Worm (Caenorhabditis elegans) whole organism, L4 larva: ENCODE data around the gene tsen-34.

ENCODE experiments used
- D1046.2 ChIP-seq: fragments of 200-800 bp; sonication (Bioruptor generic); IDR thresholded peaks from 2 replicates; pipeline ENCODE4 v1.3.6; 2022; ENCODE audit warnings: missing genetic modification characterization, missing compliant biosample characterization
- T20F7.1 ChIP-seq: fragments of 200-800 bp; sonication (Bioruptor generic); optimal IDR thresholded peaks from 2 replicates; lab custom pipeline; 2018; ENCODE audit warnings: mild to moderate bottlenecking, missing genetic modification characterization, missing compliant biosample characterization
- Y48G9A.11 ChIP-seq: fragments of 200-800 bp; sonication (Bioruptor generic); IDR thresholded peaks from 2 replicates; pipeline ENCODE4 v1.3.6; 2022; ENCODE audit warnings: missing genetic modification reagents, missing genetic modification characterization, missing compliant biosample characterization
- Y75B8A.6 ChIP-seq: fragments of 200-800 bp; sonication (Bioruptor generic); IDR thresholded peaks from 2 replicates; pipeline ENCODE4 v1.3.6; 2022; ENCODE audit warnings: missing genetic modification reagents, missing genetic modification characterization, missing compliant biosample characterization
- ZK337.2 ChIP-seq: fragments of 200-800 bp; sonication (Bioruptor generic); IDR thresholded peaks from 2 replicates; pipeline ENCODE4 v1.3.6; 2022; ENCODE audit warnings: missing genetic modification reagents, missing genetic modification characterization, missing compliant biosample characterization
- aha-1 ChIP-seq: fragments of 150-350 bp; peaks from one replicate; lab custom pipeline; 2014; ENCODE audit warnings: missing biosample characterization, missing genetic modification characterization
- ama-1 ChIP-seq: fragments of 150-350 bp; optimal IDR thresholded peaks from 2 replicates; lab custom pipeline; 2014; ENCODE audit warnings: inconsistent platforms, mixed read lengths
- arid-1 ChIP-seq: fragments of 200-800 bp; sonication (Bioruptor generic); conservative IDR thresholded peaks from 2 replicates; pipeline ENCODE4 v1.3.6; 2022; ENCODE audit warnings: missing genetic modification reagents, missing genetic modification characterization, missing compliant biosample characterization
- ceh-20 ChIP-seq: fragments of 200-800 bp; sonication (Bioruptor generic); IDR thresholded peaks from 2 replicates; pipeline ENCODE4 v1.3.6; 2022; ENCODE audit warnings: missing genetic modification reagents, missing genetic modification characterization, missing compliant biosample characterization
- ceh-28 ChIP-seq: fragments of 150-350 bp; optimal IDR thresholded peaks from 2 replicates; lab custom pipeline; 2014; ENCODE audit warnings: missing biosample characterization, missing genetic modification reagents, missing genetic modification characterization
- ceh-44 ChIP-seq: fragments of 200-800 bp; sonication (Bioruptor generic); IDR thresholded peaks from 2 replicates; pipeline ENCODE4 v1.3.6; 2022; ENCODE audit warnings: missing genetic modification reagents, missing genetic modification characterization, missing compliant biosample characterization
- daf-16 ChIP-seq, 3 experiments: sonication (generic microtip); optimal IDR thresholded peaks; 2 replicates each; lab custom pipeline; 2016 to 2017; ENCODE audit warnings: missing genetic modification characterization in 3 of 3, missing genetic modification reagents in 3 of 3, mild to moderate bottlenecking in 2 of 3, missing compliant biosample characterization in 2 of 3, missing biosample characterization in 1 of 3, moderate library complexity in 1 of 3
- daf-19 ChIP-seq: fragments of 200-800 bp; sonication (Bioruptor generic); conservative IDR thresholded peaks from 2 replicates; pipeline ENCODE4 v1.3.6; 2022; ENCODE audit warnings: missing genetic modification characterization, missing compliant biosample characterization
- dmd-6 ChIP-seq: fragments of 200-800 bp; sonication (Bioruptor generic); IDR thresholded peaks from 2 replicates; pipeline ENCODE4 v1.3.6; 2022; ENCODE audit warnings: missing genetic modification reagents, missing genetic modification characterization, missing compliant biosample characterization
- dmd-9 ChIP-seq: fragments of 200-800 bp; sonication (Bioruptor generic); IDR thresholded peaks from 2 replicates; pipeline ENCODE4 v1.3.6; 2022; ENCODE audit warnings: missing genetic modification reagents, missing genetic modification characterization, missing compliant biosample characterization
- duxl-1 ChIP-seq: sonication (generic microtip); optimal IDR thresholded peaks from 2 replicates; lab custom pipeline; 2016; ENCODE audit warnings: mild to moderate bottlenecking, missing genetic modification characterization, moderate library complexity, missing compliant biosample characterization; ENCODE audit not compliant: poor library complexity
- dve-1 ChIP-seq: sonication (generic microtip); optimal IDR thresholded peaks from 2 replicates; lab custom pipeline; 2017; ENCODE audit warnings: antibody characterized with exemption, mild to moderate bottlenecking, missing genetic modification characterization, missing compliant biosample characterization; ENCODE audit not compliant: insufficient read depth
- egl-43 ChIP-seq: fragments of 200-800 bp; sonication (Bioruptor generic); IDR thresholded peaks from 2 replicates; pipeline ENCODE4 v1.3.6; 2022; ENCODE audit warnings: missing genetic modification reagents, missing genetic modification characterization, missing compliant biosample characterization
- fos-1 ChIP-seq: fragments of 150-350 bp; optimal IDR thresholded peaks from 2 replicates; lab custom pipeline; 2014; ENCODE audit warnings: missing biosample characterization, missing genetic modification characterization
- gei-8 ChIP-seq: fragments of 200-800 bp; sonication (Bioruptor generic); optimal IDR thresholded peaks from 2 replicates; lab custom pipeline; 2018; ENCODE audit warnings: mild to moderate bottlenecking, missing genetic modification characterization, missing compliant biosample characterization
- hif-1 ChIP-seq, 2 experiments: sonication (generic microtip); optimal IDR thresholded peaks; 2 replicates each; lab custom pipeline; 2016 to 2017; ENCODE audit warnings: missing compliant biosample characterization in 2 of 2, missing genetic modification characterization in 2 of 2, missing genetic modification reagents in 2 of 2, missing genotype in 2 of 2, mild to moderate bottlenecking in 1 of 2
- hlh-11 ChIP-seq: fragments of 200-800 bp; sonication (Bioruptor generic); optimal IDR thresholded peaks from 2 replicates; lab custom pipeline; 2018; ENCODE audit warnings: mild to moderate bottlenecking, missing genetic modification characterization, missing compliant biosample characterization
- lim-7 ChIP-seq: fragments of 200-800 bp; sonication (Bioruptor generic); IDR thresholded peaks from 2 replicates; pipeline ENCODE4 v1.3.6; 2022; ENCODE audit warnings: missing genetic modification characterization, missing compliant biosample characterization
- lin-29 ChIP-seq: fragments of 200-800 bp; sonication (Bioruptor generic); IDR thresholded peaks from 2 replicates; pipeline ENCODE4 v1.3.6; 2022; ENCODE audit warnings: missing genetic modification reagents, missing genetic modification characterization, missing compliant biosample characterization
- lin-38 ChIP-seq: fragments of 200-800 bp; sonication (Bioruptor generic); IDR thresholded peaks from 2 replicates; pipeline ENCODE4 v1.3.6; 2022; ENCODE audit warnings: missing genetic modification reagents, missing genetic modification characterization, missing compliant biosample characterization
- lin-39 ChIP-seq: fragments of 150-350 bp; optimal IDR thresholded peaks from 2 replicates; lab custom pipeline; 2014; ENCODE audit warnings: missing biosample characterization, missing genetic modification reagents, missing genetic modification characterization
- lsy-2 ChIP-seq, 2 experiments: fragments of 150-350 bp in 1 of 2; sonication (generic microtip) in 1 of 2; optimal IDR thresholded peaks; 2 replicates each; lab custom pipeline; 2014 to 2017; ENCODE audit warnings: missing biosample characterization in 2 of 2, missing genetic modification characterization in 2 of 2
- madf-5 ChIP-seq, 2 experiments: fragments of 200-800 bp; sonication (Bioruptor generic); IDR thresholded peaks; 2 replicates each; pipeline ENCODE4 v1.3.6; 2022; ENCODE audit warnings: missing compliant biosample characterization in 2 of 2, missing genetic modification characterization in 2 of 2
- mdl-1 ChIP-seq, 2 experiments: fragments of 150-350 bp in 1 of 2; sonication (generic microtip) in 1 of 2; optimal IDR thresholded peaks; 2 replicates each; lab custom pipeline; 2014 to 2017; ENCODE audit warnings: missing biosample characterization in 2 of 2, missing genetic modification characterization in 2 of 2
- mdt-29 ChIP-seq: fragments of 200-800 bp; sonication (Bioruptor generic); IDR thresholded peaks from 2 replicates; pipeline ENCODE4 v1.3.6; 2022; ENCODE audit warnings: missing genetic modification reagents, missing genetic modification characterization, missing compliant biosample characterization
- mep-1 ChIP-seq: fragments of 150-350 bp; sonication (generic microtip); optimal IDR thresholded peaks from 3 replicates; lab custom pipeline; 2014; ENCODE audit warnings: missing biosample characterization, missing genetic modification characterization
- mes-2 ChIP-seq: sonication (generic microtip); optimal IDR thresholded peaks from 2 replicates; lab custom pipeline; 2016; ENCODE audit warnings: missing genotype, mild to moderate bottlenecking, missing genetic modification characterization, missing compliant biosample characterization; ENCODE audit not compliant: poor library complexity, severe bottlenecking
- mxl-2 ChIP-seq: fragments of 200-800 bp; sonication (Bioruptor generic); conservative IDR thresholded peaks from 2 replicates; pipeline ENCODE4 v1.3.6; 2022; ENCODE audit warnings: missing genetic modification reagents, missing genetic modification characterization, missing compliant biosample characterization
- nhr-10 ChIP-seq: fragments of 150-350 bp; optimal IDR thresholded peaks from 2 replicates; lab custom pipeline; 2014; ENCODE audit warnings: missing biosample characterization, missing genetic modification characterization
- nhr-102 ChIP-seq: sonication (generic microtip); optimal IDR thresholded peaks from 2 replicates; lab custom pipeline; 2016; ENCODE audit warnings: mild to moderate bottlenecking, missing genetic modification characterization, moderate library complexity, missing compliant biosample characterization
- nhr-28 ChIP-seq: fragments of 150-350 bp; optimal IDR thresholded peaks from 2 replicates; lab custom pipeline; 2014; ENCODE audit warnings: missing biosample characterization, missing genetic modification characterization
- nhr-41 ChIP-seq: fragments of 200-800 bp; sonication (Bioruptor generic); IDR thresholded peaks from 2 replicates; pipeline ENCODE4 v1.3.6; 2022; ENCODE audit warnings: missing genetic modification reagents, missing genetic modification characterization, missing compliant biosample characterization
- nhr-42 ChIP-seq: fragments of 200-800 bp; sonication (Bioruptor generic); IDR thresholded peaks from 2 replicates; pipeline ENCODE4 v1.3.6; 2022; ENCODE audit warnings: missing genetic modification characterization, missing compliant biosample characterization
- nhr-48 ChIP-seq: sonication (generic microtip); optimal IDR thresholded peaks from 2 replicates; lab custom pipeline; 2016; ENCODE audit warnings: mild to moderate bottlenecking, missing genetic modification characterization, missing compliant biosample characterization
- nhr-6 ChIP-seq: fragments of 150-350 bp; optimal IDR thresholded peaks from 2 replicates; lab custom pipeline; 2014; ENCODE audit warnings: missing biosample characterization, missing genetic modification characterization
- nhr-77 ChIP-seq: fragments of 150-350 bp; optimal IDR thresholded peaks from 2 replicates; lab custom pipeline; 2014; ENCODE audit warnings: missing biosample characterization, missing genetic modification characterization
- sdz-12 ChIP-seq: fragments of 200-800 bp; sonication (Bioruptor generic); optimal IDR thresholded peaks from 2 replicates; lab custom pipeline; 2018; ENCODE audit warnings: mild to moderate bottlenecking, missing genetic modification characterization, missing compliant biosample characterization
- set-16 ChIP-seq: fragments of 200-800 bp; sonication (Bioruptor generic); IDR thresholded peaks from 2 replicates; pipeline ENCODE4 v1.3.6; 2022; ENCODE audit warnings: missing genetic modification reagents, missing genetic modification characterization, missing compliant biosample characterization
- snpc-4 ChIP-seq: fragments of 150-350 bp; optimal IDR thresholded peaks from 2 replicates; lab custom pipeline; 2014; ENCODE audit warnings: missing biosample characterization, missing genetic modification characterization
- spr-3 ChIP-seq: fragments of 200-800 bp; sonication (Bioruptor generic); optimal IDR thresholded peaks from 2 replicates; lab custom pipeline; 2018; ENCODE audit warnings: mild to moderate bottlenecking, missing genetic modification characterization, missing compliant biosample characterization
- unc-62 ChIP-seq, 3 experiments: fragments of 150-350 bp in 1 of 3; sonication (generic microtip); optimal IDR thresholded peaks in 2 of 3; peaks in 1 of 3; 1 replicate in 1 of 3; 2 replicates in 2 of 3; lab custom pipeline; 2014 to 2017; ENCODE audit warnings: missing biosample characterization in 3 of 3, missing genetic modification characterization in 3 of 3, missing genetic modification reagents in 3 of 3, missing genotype in 1 of 3
- zag-1 ChIP-seq: fragments of 150-350 bp; optimal IDR thresholded peaks from 2 replicates; lab custom pipeline; 2014; ENCODE audit warnings: missing biosample characterization, missing genetic modification characterization
- zfp-2 ChIP-seq: sonication (generic microtip); optimal IDR thresholded peaks from 2 replicates; lab custom pipeline; 2016; ENCODE audit warnings: mild to moderate bottlenecking, missing genetic modification characterization, missing compliant biosample characterization
- zfp-3 ChIP-seq: fragments of 200-800 bp; sonication (Bioruptor generic); conservative IDR thresholded peaks from 2 replicates; pipeline ENCODE4 v1.3.6; 2022; ENCODE audit warnings: missing genetic modification reagents, missing genetic modification characterization, missing compliant biosample characterization
- zip-11 ChIP-seq: fragments of 200-800 bp; sonication (Bioruptor generic); IDR thresholded peaks from 2 replicates; pipeline ENCODE4 v1.3.6; 2022; ENCODE audit warnings: missing genetic modification characterization, missing compliant biosample characterization
- ztf-11 ChIP-seq: fragments of 150-350 bp; optimal IDR thresholded peaks from 2 replicates; lab custom pipeline; 2014; ENCODE audit warnings: missing biosample characterization, missing genetic modification characterization

Gene tsen-34

DNA sequence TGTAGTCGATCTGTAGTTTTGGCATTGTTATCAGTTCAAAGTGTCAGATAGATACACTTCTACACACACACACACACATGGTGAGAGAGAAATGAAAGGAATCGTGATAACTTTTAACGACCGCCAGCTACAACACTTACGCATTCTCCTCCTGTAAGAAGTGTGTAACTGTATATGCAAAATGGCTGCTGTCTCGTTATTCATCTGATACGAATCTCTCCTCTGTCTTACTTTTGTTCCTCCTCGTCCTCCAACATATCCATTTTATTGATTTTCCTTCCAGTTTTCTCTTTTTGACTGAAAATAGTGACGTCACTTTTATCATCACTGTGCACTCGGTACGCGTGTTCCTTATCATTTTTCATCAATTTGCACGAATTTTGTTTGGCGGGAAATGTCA, 34.5 kb downstream of the tsen-34 start:
- TF ChIP-seq sdz-12 (GFP tag; lab: Kevin White, UChicago): no peak
- TF ChIP-seq dmd-6 (GFP tag; lab: Robert Waterston, UW): peak; percentile 70
- TF ChIP-seq madf-5 (GFP tag; IDR thresholded peaks at IDR 0.05; lab: Robert Waterston, UW): no peak
- TF ChIP-seq set-16: no peak
- TF ChIP-seq ztf-11 (tag; lab: Kevin White, UChicago): no peak
- no peak for TF ChIP-seq lin-39
- TF ChIP-seq mes-2: no peak
- no peak for TF ChIP-seq fos-1 (tag; lab: Kevin White, UChicago)
- TF ChIP-seq Y75B8A.6 (GFP tag; lab: Robert Waterston, UW): no peak
- no peak for TF ChIP-seq gei-8
- TF ChIP-seq lsy-2 (tag; optimal IDR thresholded peaks at IDR 0.05; lab: Kevin White, UChicago): peak in 1 of 2 experiments; percentile 6
- no peak for TF ChIP-seq ama-1 (lab: Kevin White, UChicago)
- peak; percentile 51 for TF ChIP-seq hlh-11 (tag; lab: Kevin White, UChicago)
- TF ChIP-seq D1046.2 (GFP tag; lab: Robert Waterston, UW): no peak
- peak; percentile 0 for TF ChIP-seq mep-1 (tag; lab: Kevin White, UChicago)
- peak; percentile 46 for TF ChIP-seq dve-1
- TF ChIP-seq ceh-20 (GFP tag; lab: Robert Waterston, UW): no peak
- no peak for TF ChIP-seq mdt-29 (GFP tag; lab: Robert Waterston, UW)
- TF ChIP-seq dmd-9: no peak
- TF ChIP-seq nhr-42: no peak
- no peak for TF ChIP-seq T20F7.1 (GFP tag; lab: Kevin White, UChicago)
- no peak for TF ChIP-seq ZK337.2 (GFP tag; lab: Robert Waterston, UW)
- no peak for TF ChIP-seq lin-29 (GFP tag; lab: Robert Waterston, UW)
- TF ChIP-seq nhr-48 (tag; lab: Kevin White, UChicago): peak; percentile 78
- TF ChIP-seq arid-1 (GFP tag; lab: Robert Waterston, UW): no peak
- TF ChIP-seq spr-3 (GFP tag; lab: Kevin White, UChicago): no peak
- TF ChIP-seq zfp-3: no peak
- no peak for TF ChIP-seq ceh-44 (GFP tag; lab: Robert Waterston, UW)
- no peak for TF ChIP-seq egl-43 (GFP tag; lab: Robert Waterston, UW)
- TF ChIP-seq aha-1 (tag; lab: Kevin White, UChicago): no peak
- TF ChIP-seq nhr-10: no peak
- no peak for TF ChIP-seq mxl-2 (GFP tag; lab: Robert Waterston, UW)
- no peak for TF ChIP-seq nhr-41 (GFP tag; lab: Robert Waterston, UW)
- no peak for TF ChIP-seq lin-38
- no peak for TF ChIP-seq duxl-1
- no peak for TF ChIP-seq zip-11
- TF ChIP-seq zfp-2 (tag; lab: Kevin White, UChicago): no peak
- TF ChIP-seq hif-1 (tag; optimal IDR thresholded peaks at IDR 0.05; lab: Kevin White, UChicago): peak in 1 of 2 experiments; percentile 24
- no peak for TF ChIP-seq snpc-4 (tag; lab: Kevin White, UChicago)
- no peak for TF ChIP-seq nhr-6 (tag; lab: Kevin White, UChicago)
- no peak for TF ChIP-seq zag-1
- TF ChIP-seq nhr-102: peak; percentile 25
- TF ChIP-seq nhr-28 (tag; lab: Kevin White, UChicago): peak; percentile 100
- peak in 1 of 2 experiments; percentile 74 for TF ChIP-seq unc-62 (GFP tag; optimal IDR thresholded peaks at IDR 0.05 in 1 of 2; lab: Kevin White, UChicago)
- TF ChIP-seq unc-62 (tag; optimal IDR thresholded peaks at IDR 0.05; lab: Kevin White, UChicago): no peak
- TF ChIP-seq daf-19 (GFP tag; lab: Robert Waterston, UW): no peak
- TF ChIP-seq nhr-77 (tag; lab: Kevin White, UChicago): peak; percentile 40
- no peak for TF ChIP-seq daf-16 (GFP tag; optimal IDR thresholded peaks at IDR 0.05; lab: Kevin White, UChicago)
- peak; percentile 48 for TF ChIP-seq daf-16 (tag; optimal IDR thresholded peaks at IDR 0.05; lab: Kevin White, UChicago)
- TF ChIP-seq mdl-1 (tag; optimal IDR thresholded peaks at IDR 0.05; lab: Kevin White, UChicago): peak in 1 of 2 experiments; percentile 61
- TF ChIP-seq Y48G9A.11 (GFP tag; lab: Robert Waterston, UW): no peak
- TF ChIP-seq lim-7: no peak
- TF ChIP-seq ceh-28 (tag; lab: Kevin White, UChicago): no peak
